Fruit fly (Drosophila melanogaster): Measurements from ENCODE around the gene bcd.

Gene bcd

dm6 chr3R:6754104-6754951, 4.9 kb downstream of the bcd start, which contains the start of gene zen:
zen (minus strand) TSS chr3R:6754194.
- TF ChIP-seq sage (GFP tag; optimal IDR thresholded peaks at IDR 0.05): no peak
- no peak for TF ChIP-seq Jra (GFP tag; optimal IDR thresholded peaks at IDR 0.05)
- no peak for TF ChIP-seq tai (GFP tag; optimal IDR thresholded peaks at IDR 0.05)
- no peak for TF ChIP-seq foxo (GFP tag; optimal IDR thresholded peaks at IDR 0.05)
- no peak for TF ChIP-seq CG32264 (GFP tag; optimal IDR thresholded peaks at IDR 0.05)
- no peak for TF ChIP-seq rgr (GFP tag; optimal IDR thresholded peaks at IDR 0.05)
- TF ChIP-seq OdsH (GFP tag; optimal IDR thresholded peaks at IDR 0.05): no peak

- TF ChIP-seq dl (GFP tag; optimal IDR thresholded peaks at IDR 0.05; ENCODE audit: insufficient read depth in 1 of 2, partially characterized antibody in 2 of 2) (no peak), sage (GFP tag; optimal IDR thresholded peaks at IDR 0.05) (no peak), Hr78 (GFP tag; optimal IDR thresholded peaks at IDR 0.05) (no peak), Vsx2 (GFP tag; optimal IDR thresholded peaks at IDR 0.05; ENCODE audit: partially characterized antibody) (no peak), lola (GFP tag; optimal IDR thresholded peaks at IDR 0.05) (no peak), OdsH (GFP tag; optimal IDR thresholded peaks at IDR 0.05) (no peak), HLH106 (tag; optimal IDR thresholded peaks at IDR 0.05) (no peak), h (GFP tag; optimal IDR thresholded peaks at IDR 0.05) (no peak), Myc (optimal IDR thresholded peaks at IDR 0.05) (no peak), psq (GFP tag; optimal IDR thresholded peaks at IDR 0.05) (no peak), N (GFP tag; optimal IDR thresholded peaks at IDR 0.05) (no peak)
These were observed 7.7 kb downstream of the bcd start for dm6 chr3R:6751467-6752155.

- TF ChIP-seq N (GFP tag; optimal IDR thresholded peaks at IDR 0.05) (no peak), sv (GFP tag; optimal IDR thresholded peaks at IDR 0.05) (no peak), Jra (GFP tag; optimal IDR thresholded peaks at IDR 0.05) (no peak), tai (GFP tag; optimal IDR thresholded peaks at IDR 0.05) (no peak), Hnf4 (GFP tag; optimal IDR thresholded peaks at IDR 0.05) (no peak), brk (GFP tag; optimal IDR thresholded peaks at IDR 0.05) (no peak), CG32264 (GFP tag; optimal IDR thresholded peaks at IDR 0.05) (no peak), dmrt93B (GFP tag; optimal IDR thresholded peaks at IDR 0.05) (no peak), Rel (GFP tag; optimal IDR thresholded peaks at IDR 0.05) (no peak), Rel (tag; optimal IDR thresholded peaks at IDR 0.05) (no peak)
These were observed 11.4 kb downstream of the bcd start, which contains the start of gene CG34297 for dm6 chr3R:6747907-6748306. CG34297 (minus strand) TSS chr3R:6748007.

- no peak for TF ChIP-seq Abd-B (GFP tag; optimal IDR thresholded peaks at IDR 0.05)
- no peak for TF ChIP-seq brk (GFP tag; optimal IDR thresholded peaks at IDR 0.05)
- no peak for TF ChIP-seq CG9705 (GFP tag; optimal IDR thresholded peaks at IDR 0.05)
- no peak for TF ChIP-seq CG32264 (GFP tag; optimal IDR thresholded peaks at IDR 0.05)
- TF ChIP-seq OdsH (GFP tag; optimal IDR thresholded peaks at IDR 0.05): no peak
- no peak for TF ChIP-seq GATAd (GFP tag; optimal IDR thresholded peaks at IDR 0.05)
- no peak for TF ChIP-seq jim (GFP tag; optimal IDR thresholded peaks at IDR 0.05)
- TF ChIP-seq fru (GFP tag; optimal IDR thresholded peaks at IDR 0.05): no peak
- TF ChIP-seq ey (GFP tag; optimal IDR thresholded peaks at IDR 0.05): no peak
- no peak for TF ChIP-seq woc (GFP tag; optimal IDR thresholded peaks at IDR 0.05)
- no peak for TF ChIP-seq Jra (GFP tag; optimal IDR thresholded peaks at IDR 0.05)
- no peak for TF ChIP-seq Hr78 (GFP tag; optimal IDR thresholded peaks at IDR 0.05)
- TF ChIP-seq Hnf4 (GFP tag; optimal IDR thresholded peaks at IDR 0.05): no peak
- no peak for TF ChIP-seq tai (GFP tag; optimal IDR thresholded peaks at IDR 0.05)
These were observed 13.1 kb downstream of the bcd start for dm6 chr3R:6746212-6746611.

- no peak for TF ChIP-seq fru (GFP tag; optimal IDR thresholded peaks at IDR 0.05)
These were observed 15.2 kb downstream of the bcd start, which contains the start of gene zen2 for dm6 chr3R:6744036-6744435. zen2 (minus strand) TSS chr3R:6744136.

All from whole organism, wandering third instar larva.